Fruit fly (Drosophila melanogaster) S2 (cell line): ENCODE results near the gene Ifrd1.

Source experiments
- CG8478 ChIP-seq: fragments of >200 bp; optimal IDR thresholded peaks from 2 replicates; lab custom pipeline; 2018
- CTCF ChIP-seq, 2 experiments: fragments of >200 bp; optimal IDR thresholded peaks; 2 replicates each; lab custom pipeline; 2018

DNA sequence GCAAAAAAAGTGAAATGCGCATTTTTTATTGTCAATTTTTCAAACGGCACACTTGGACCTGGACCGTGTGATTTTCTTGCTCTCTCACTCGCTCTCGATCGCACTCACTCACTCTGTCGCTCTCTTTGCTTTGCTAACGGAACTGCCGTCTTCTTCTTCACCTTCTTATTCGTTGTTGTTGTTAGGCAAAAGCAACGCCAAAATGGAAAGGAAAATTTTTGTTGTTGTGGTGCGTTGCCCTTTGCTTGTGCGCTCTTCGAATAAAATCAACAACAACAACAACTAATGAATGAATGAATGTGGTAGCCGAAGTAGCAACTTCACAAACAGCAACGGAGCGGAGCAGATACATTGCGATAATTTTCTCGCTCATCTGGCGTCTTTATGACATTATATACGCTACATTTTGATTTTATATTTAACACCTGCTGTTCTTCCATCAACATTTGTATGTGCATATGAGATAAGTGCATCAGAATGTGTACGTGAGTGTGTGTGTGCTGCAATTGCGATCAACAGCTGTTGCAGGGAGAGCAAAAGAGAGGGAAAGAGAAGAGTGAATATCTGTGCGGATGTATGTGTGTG is 14.7 kb upstream of the Ifrd1 start:
- TF ChIP-seq CG8478 (lab: Kevin White, UChicago) (no peak), CTCF (optimal IDR thresholded peaks at IDR 0.05; lab: Kevin White, UChicago) (no peak)
